Fruit fly (Drosophila melanogaster): ENCODE results near the gene mTerf5.

Gene mTerf5

DNA sequence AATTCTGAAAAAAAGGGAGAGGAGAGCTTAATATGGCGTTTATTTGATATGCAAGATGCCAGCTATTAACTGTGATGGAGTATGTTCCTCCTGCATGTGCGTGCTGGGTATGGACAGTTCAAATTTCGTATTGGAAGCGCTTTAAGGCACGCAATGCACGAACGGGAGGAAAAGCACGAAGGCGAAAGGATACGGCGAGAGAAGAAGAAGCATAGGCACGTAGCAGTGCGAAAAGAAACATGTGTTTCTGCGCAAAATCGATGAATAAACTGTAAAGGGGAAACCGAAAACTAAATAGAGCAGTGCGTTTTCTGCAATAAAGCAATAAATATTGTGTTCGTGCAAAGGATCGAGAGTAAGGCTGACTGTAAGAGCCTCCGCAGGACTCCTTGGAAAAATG lies 7.6 kb downstream of the mTerf5 start, which contains the start of gene CG14314 (continued):
- peak; percentile 92 for TF ChIP-seq ewg (GFP tag; optimal IDR thresholded peaks at IDR 0.05)
- TF ChIP-seq CG7271 (tag; optimal IDR thresholded peaks at IDR 0.05), result no peak
- TF ChIP-seq unc-4 (GFP tag; IDR thresholded peaks at IDR 0.05; ENCODE audit: partially characterized antibody), result peak; percentile 16; the same call in 1 of the 2 replicates
- TF ChIP-seq CG32767 (GFP tag; IDR thresholded peaks at IDR 0.05), result no peak
- TF ChIP-seq sqz (GFP tag; optimal IDR thresholded peaks at IDR 0.05), result no peak
- TF ChIP-seq disco-r (GFP tag; optimal IDR thresholded peaks at IDR 0.05), result no peak
- no peak for TF ChIP-seq dimm (GFP tag; IDR thresholded peaks at IDR 0.05)
- 0 out of 2 replicates have a peak, but pooled peaks have one; percentile 34 for TF ChIP-seq nerfin-2 (GFP tag; IDR thresholded peaks at IDR 0.05; ENCODE audit: partially characterized antibody)
- TF ChIP-seq Dp (GFP tag; optimal IDR thresholded peaks at IDR 0.05), result peak; percentile 36
- no peak for TF ChIP-seq Doc3 (GFP tag; IDR thresholded peaks at IDR 0.05; ENCODE audit: partially characterized antibody)
- TF ChIP-seq CG11695 (GFP tag; IDR thresholded peaks at IDR 0.05), result no peak
- no peak for TF ChIP-seq Sin3A (optimal IDR thresholded peaks at IDR 0.05)

- TF ChIP-seq sna (GFP tag; IDR thresholded peaks at IDR 0.05; ENCODE audit: partially characterized antibody), result peak; percentile 86
- TF ChIP-seq lola (GFP tag; optimal IDR thresholded peaks at IDR 0.05), result no peak
- TF ChIP-seq fu2 (GFP tag; optimal IDR thresholded peaks at IDR 0.05), result peak; percentile 33
- TF ChIP-seq CG11398 (GFP tag; optimal IDR thresholded peaks at IDR 0.05), result no peak
- peak; percentile 41 for TF ChIP-seq CG12391 (tag; optimal IDR thresholded peaks at IDR 0.05)
- TF ChIP-seq CG1792 (GFP tag; optimal IDR thresholded peaks at IDR 0.05), result peak; percentile 2
- peak; percentile 4 for TF ChIP-seq Ssrp (tag; optimal IDR thresholded peaks at IDR 0.05)
- peak; percentile 57 for TF ChIP-seq zfh2 (GFP tag; optimal IDR thresholded peaks at IDR 0.05)
- TF ChIP-seq CG9437 (GFP tag; optimal IDR thresholded peaks at IDR 0.05), result peak; percentile 100
- TF ChIP-seq CG1233 (GFP tag; optimal IDR thresholded peaks at IDR 0.05), result no peak
- peak; percentile 79 for TF ChIP-seq Scr (GFP tag; IDR thresholded peaks at IDR 0.05; ENCODE audit: partially characterized antibody)
- peak; percentile 14; the same call in 1 of the 2 replicates for TF ChIP-seq tna (GFP tag; IDR thresholded peaks at IDR 0.05; ENCODE audit: partially characterized antibody)
- peak; percentile 26 for TF ChIP-seq CG9876 (GFP tag; optimal IDR thresholded peaks at IDR 0.05)
- no peak for TF ChIP-seq kah (GFP tag; optimal IDR thresholded peaks at IDR 0.05)
- no peak for TF ChIP-seq Rx (GFP tag; IDR thresholded peaks at IDR 0.05)
- TF ChIP-seq amos (GFP tag; IDR thresholded peaks at IDR 0.05; ENCODE audit: partially characterized antibody), result peak; percentile 70
- TF ChIP-seq ems (GFP tag; optimal IDR thresholded peaks at IDR 0.05), result peak; percentile 15
- peak; percentile 13 for TF ChIP-seq NfI (GFP tag; optimal IDR thresholded peaks at IDR 0.05)
- TF ChIP-seq gfzf (GFP tag; optimal IDR thresholded peaks at IDR 0.05), result no peak
- peak; percentile 53 for TF ChIP-seq ind (GFP tag; optimal IDR thresholded peaks at IDR 0.05)
- TF ChIP-seq lab (GFP tag; optimal IDR thresholded peaks at IDR 0.05), result no peak
- peak; percentile 75 for TF ChIP-seq CG2120 (GFP tag; optimal IDR thresholded peaks at IDR 0.05)
- TF ChIP-seq Dip3 (GFP tag; optimal IDR thresholded peaks at IDR 0.05), result peak; percentile 40
- no peak for TF ChIP-seq MTF-1 (GFP tag; optimal IDR thresholded peaks at IDR 0.05; ENCODE audit: borderline replicate concordance)
- no peak for TF ChIP-seq peb (GFP tag; IDR thresholded peaks at IDR 0.05)
- peak; percentile 53 for TF ChIP-seq CG2116 (GFP tag; optimal IDR thresholded peaks at IDR 0.05)
- peak; percentile 25; the same call in 1 of the 3 replicates for TF ChIP-seq H15 (GFP tag; IDR thresholded peaks at IDR 0.05)
- TF ChIP-seq zfh1 (GFP tag; IDR thresholded peaks at IDR 0.05), result no peak
- TF ChIP-seq tin (GFP tag; optimal IDR thresholded peaks at IDR 0.05), result peak; percentile 54
- TF ChIP-seq HLH4C (GFP tag; IDR thresholded peaks at IDR 0.05; ENCODE audit: partially characterized antibody), result peak; percentile 51; the same call in 2 of the 3 replicates
- peak; percentile 58; the same call in 1 of the 4 replicates for TF ChIP-seq chinmo (GFP tag; IDR thresholded peaks at IDR 0.05; ENCODE audit: partially characterized antibody)
- peak; percentile 66 for TF ChIP-seq E2f2 (GFP tag; IDR thresholded peaks at IDR 0.05)
- peak; percentile 24 for TF ChIP-seq Meics (GFP tag; optimal IDR thresholded peaks at IDR 0.05)
- no peak for TF ChIP-seq gem (tag; optimal IDR thresholded peaks at IDR 0.05)
- peak; percentile 57 for TF ChIP-seq MBD-R2 (GFP tag; IDR thresholded peaks at IDR 0.05)
- peak; percentile 39 for TF ChIP-seq CG12659 (GFP tag; optimal IDR thresholded peaks at IDR 0.05)
- no peak for TF ChIP-seq crp (GFP tag; optimal IDR thresholded peaks at IDR 0.05)
Observed at dm6 chr3R:18215300-18215699, 8.2 kb downstream of the mTerf5 start.
